Fruit fly (Drosophila melanogaster) whole organism, adult: ENCODE data around the gene Hr4.

Experiments
- CG14711 ChIP-seq: fragments of 200-800 bp; sonication (Bioruptor generic); optimal IDR thresholded peaks from 2 replicates; lab custom pipeline; 2018; ENCODE audit warnings: missing biosample characterization, mild to moderate bottlenecking, missing genetic modification characterization, moderate library complexity
- Clk ChIP-seq: fragments of 200-800 bp; sonication (Bioruptor generic); optimal IDR thresholded peaks from 2 replicates; lab custom pipeline; 2017; ENCODE audit warnings: missing biosample characterization, missing genetic modification characterization
- cnc ChIP-seq, 2 experiments: fragments of >200 bp; optimal IDR thresholded peaks; 2 replicates each; lab custom pipeline; 2017
- pad ChIP-seq: fragments of 200-800 bp; sonication (Bioruptor generic); optimal IDR thresholded peaks from 3 replicates; lab custom pipeline; 2017; ENCODE audit warnings: missing biosample characterization, missing genetic modification characterization, mild to moderate bottlenecking, moderate library complexity, missing genetic modification reagents
- tj ChIP-seq: fragments of 200-800 bp; sonication (Bioruptor generic); optimal IDR thresholded peaks from 3 replicates; lab custom pipeline; 2017; ENCODE audit warnings: missing biosample characterization, mild to moderate bottlenecking, missing genetic modification characterization, moderate library complexity
- toe ChIP-seq: fragments of 200-800 bp; sonication (Bioruptor generic); optimal IDR thresholded peaks from 2 replicates; lab custom pipeline; 2016; ENCODE audit warnings: missing biosample characterization, missing genetic modification characterization

dm6 chrX:1899445-1900085, 42.2 kb upstream of the Hr4 start:
- TF ChIP-seq Clk (GFP tag; lab: Kevin White, UChicago) = no peak
- no peak for TF ChIP-seq toe (GFP tag; lab: Kevin White, UChicago)
- TF ChIP-seq cnc (optimal IDR thresholded peaks at IDR 0.05; lab: Kevin White, UChicago) = no peak
- TF ChIP-seq tj (GFP tag; lab: Kevin White, UChicago) = no peak
- peak; percentile 94 for TF ChIP-seq CG14711 (tag; lab: Kevin White, UChicago)
- no peak for TF ChIP-seq pad (GFP tag; lab: Kevin White, UChicago)
